Worm (Caenorhabditis elegans): Measurements from ENCODE around the gene pmp-1.

ce11 chrII:6928416-6928815, 44.9 kb upstream of the pmp-1 start, which contains the start of gene flcn-1:
- TF ChIP-seq elt-1 (tag; optimal IDR thresholded peaks at IDR 0.05; ENCODE audit: borderline replicate concordance, insufficient read depth): no peak
- no peak for TF ChIP-seq snpc-4 (tag; optimal IDR thresholded peaks at IDR 0.05)
- no peak for TF ChIP-seq nhr-12 (tag; optimal IDR thresholded peaks at IDR 0.05)
- no peak for TF ChIP-seq mab-5 (tag; optimal IDR thresholded peaks at IDR 0.05)
- no peak for TF ChIP-seq lin-13 (tag; optimal IDR thresholded peaks at IDR 0.05)
- no peak for TF ChIP-seq mep-1 (tag; optimal IDR thresholded peaks at IDR 0.05)
- TF ChIP-seq unc-39 (tag; optimal IDR thresholded peaks at IDR 0.05): no peak
- peak; percentile 12 for TF ChIP-seq ces-1 (GFP tag; optimal IDR thresholded peaks at IDR 0.05)
- no peak for TF ChIP-seq unc-62 (GFP tag; optimal IDR thresholded peaks at IDR 0.05)
- no peak for TF ChIP-seq nhr-28 (tag; optimal IDR thresholded peaks at IDR 0.05)
- no peak for TF ChIP-seq nhr-2 (tag; optimal IDR thresholded peaks at IDR 0.05)
- TF ChIP-seq zip-8 (tag; optimal IDR thresholded peaks at IDR 0.05): no peak
- no peak for TF ChIP-seq cnd-1 (tag; optimal IDR thresholded peaks at IDR 0.05)
- TF ChIP-seq hlh-1 (tag; optimal IDR thresholded peaks at IDR 0.05): no peak

All from whole organism, mixed stage, embryonic.